Worm (Caenorhabditis elegans): ENCODE data around the gene Y45G12C.1.

Y45G12C.1 gene

ce11 chrV:2592173-2592676 lies 26.7 kb downstream of the Y45G12C.1 start, which contains the start of gene irg-3:
Gene irg-3 (plus strand): TSS chrV:2592591.
- TF ChIP-seq nhr-80 (tag; optimal IDR thresholded peaks at IDR 0.05) (peak; percentile 57), attf-5 (GFP tag; optimal IDR thresholded peaks at IDR 0.05) (no peak), F37B4.10 (GFP tag; IDR thresholded peaks at IDR 0.05) (no peak), F39B2.1 (GFP tag; IDR thresholded peaks at IDR 0.05) (no peak), rec-8 (tag; optimal IDR thresholded peaks at IDR 0.05) (no peak), T07F8.4 (tag; optimal IDR thresholded peaks at IDR 0.05) (no peak), lag-1 (GFP tag; IDR thresholded peaks at IDR 0.05) (no peak), dox-1 (GFP tag; IDR thresholded peaks at IDR 0.05) (0 out of 2 replicates have a peak, but pooled peaks have one; percentile 26), D2030.7 (GFP tag; IDR thresholded peaks at IDR 0.05) (no peak), B0019.2 (GFP tag; conservative IDR thresholded peaks at IDR 0.05) (no peak), lir-1 (GFP tag; conservative IDR thresholded peaks at IDR 0.05) (no peak), madf-8 (GFP tag; conservative IDR thresholded peaks at IDR 0.05) (no peak), C06A6.2 (GFP tag; conservative IDR thresholded peaks at IDR 0.05) (no peak), sea-2 (GFP tag; IDR thresholded peaks at IDR 0.05) (no peak), chd-7 (tag; optimal IDR thresholded peaks at IDR 0.05) (no peak), ceh-40 (GFP tag; IDR thresholded peaks at IDR 0.05) (no peak), nhr-179 (tag; optimal IDR thresholded peaks at IDR 0.05) (no peak)

DNA sequence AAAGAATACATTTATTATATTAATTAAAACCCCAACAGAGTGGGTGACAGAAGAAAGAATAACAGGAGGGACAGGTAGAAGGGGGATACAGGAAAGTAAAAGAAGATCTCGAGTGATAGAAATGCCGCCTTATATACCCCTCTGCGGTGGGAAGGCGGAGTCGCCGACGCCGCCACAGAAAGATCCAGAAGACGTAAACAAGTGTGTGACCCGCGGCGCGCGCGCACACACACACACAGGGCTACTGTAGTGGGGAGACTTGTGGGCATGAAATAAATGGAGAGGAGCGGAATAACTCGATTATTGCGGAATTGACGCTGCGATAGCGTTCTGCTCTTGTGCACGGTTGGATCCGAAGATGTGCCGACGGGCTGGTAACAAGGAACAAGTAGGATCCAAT lies 30.2 kb downstream of the Y45G12C.1 start:
- TF ChIP-seq sea-2 (GFP tag; IDR thresholded peaks at IDR 0.05) (no peak), lin-40 (tag; optimal IDR thresholded peaks at IDR 0.05) (no peak), F52B5.7 (tag; optimal IDR thresholded peaks at IDR 0.05) (no peak), unc-62 (GFP tag; optimal IDR thresholded peaks at IDR 0.05) (no peak), tbx-9 (tag; optimal IDR thresholded peaks at IDR 0.05; ENCODE audit: borderline replicate concordance) (no peak), gei-17 (GFP tag; optimal IDR thresholded peaks at IDR 0.05) (no peak), Y67H2A.10 (GFP tag; conservative IDR thresholded peaks at IDR 0.05) (no peak), chd-7 (tag; optimal IDR thresholded peaks at IDR 0.05) (no peak), zfh-2 (GFP tag; conservative IDR thresholded peaks at IDR 0.05) (0 out of 2 replicates have a peak, but pooled peaks have one; percentile 34), T07F8.4 (tag; optimal IDR thresholded peaks at IDR 0.05) (no peak), mcd-1 (GFP tag; IDR thresholded peaks at IDR 0.05) (no peak), Y79H2A.3 (GFP tag; conservative IDR thresholded peaks at IDR 0.05) (no peak), lsl-1 (GFP tag; optimal IDR thresholded peaks at IDR 0.05) (no peak), F57A8.1 (GFP tag; optimal IDR thresholded peaks at IDR 0.05) (no peak), dox-1 (GFP tag; IDR thresholded peaks at IDR 0.05) (peak; percentile 22; the same call in 1 of the 2 replicates), hlh-26 (GFP tag; conservative IDR thresholded peaks at IDR 0.05) (no peak), zim-3 (tag; optimal IDR thresholded peaks at IDR 0.05) (no peak), egl-18 (GFP tag; IDR thresholded peaks at IDR 0.05) (no peak), hrde-1 (tag; optimal IDR thresholded peaks at IDR 0.05; ENCODE audit: borderline replicate concordance) (no peak), ztf-22 (GFP tag; optimal IDR thresholded peaks at IDR 0.05) (no peak), attf-6 (GFP tag; IDR thresholded peaks at IDR 0.05) (no peak), lin-26 (GFP tag; IDR thresholded peaks at IDR 0.05) (no peak), snpc-3.4 (tag; optimal IDR thresholded peaks at IDR 0.05) (no peak), athp-1 (tag; optimal IDR thresholded peaks at IDR 0.05) (no peak), ccch-3 (GFP tag; optimal IDR thresholded peaks at IDR 0.05) (no peak), pha-4 (tag; optimal IDR thresholded peaks at IDR 0.05) (no peak), aptf-2 (GFP tag; conservative IDR thresholded peaks at IDR 0.05) (no peak), snpc-4 (GFP tag; optimal IDR thresholded peaks at IDR 0.05) (no peak), snpc-4 (tag; optimal IDR thresholded peaks at IDR 0.05) (no peak), egrh-3 (GFP tag; IDR thresholded peaks at IDR 0.05) (no peak), F49E8.2 (tag; optimal IDR thresholded peaks at IDR 0.05; ENCODE audit: insufficient read depth) (no peak), hsf-1 (GFP tag; IDR thresholded peaks at IDR 0.05) (peak; percentile 70), F57C9.4 (tag; optimal IDR thresholded peaks at IDR 0.05) (no peak), rec-8 (tag; optimal IDR thresholded peaks at IDR 0.05) (no peak), snpc-1.3 (tag; optimal IDR thresholded peaks at IDR 0.05; ENCODE audit: insufficient read depth) (no peak)
